Worm (Caenorhabditis elegans): ENCODE data around the gene cutl-12.

Gene cutl-12

DNA sequence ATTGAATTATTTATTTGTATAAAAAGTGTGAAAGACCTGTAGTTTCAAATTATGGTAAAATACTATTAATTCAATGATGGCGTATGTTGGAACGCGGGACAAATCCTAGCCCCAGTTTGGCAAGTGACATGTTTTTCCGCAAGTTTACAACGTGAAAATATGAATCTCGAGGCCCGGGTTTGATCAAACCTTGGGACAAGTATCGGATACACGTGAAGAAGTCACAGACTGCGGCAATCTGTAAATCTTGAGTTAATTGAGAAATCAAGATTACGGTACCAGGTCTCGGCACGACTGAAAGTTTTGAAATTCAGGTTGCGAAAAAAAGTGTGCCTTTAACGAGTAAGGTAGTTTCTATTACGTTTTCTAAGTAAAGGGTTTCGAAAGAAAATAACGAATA, 51.3 kb downstream of the cutl-12 start:
- TF ChIP-seq unc-30 (tag; optimal IDR thresholded peaks at IDR 0.05) (no peak), nhr-90 (tag; optimal IDR thresholded peaks at IDR 0.05; ENCODE audit: poor library complexity) (no peak), dsc-1 (tag; optimal IDR thresholded peaks at IDR 0.05) (no peak), aly-2 (tag; optimal IDR thresholded peaks at IDR 0.05) (no peak), zag-1 (tag; optimal IDR thresholded peaks at IDR 0.05) (no peak), xbp-1 (tag; optimal IDR thresholded peaks at IDR 0.05) (no peak), elt-3 (tag; optimal IDR thresholded peaks at IDR 0.05) (no peak), nhr-12 (tag; optimal IDR thresholded peaks at IDR 0.05) (no peak), mef-2 (tag; optimal IDR thresholded peaks at IDR 0.05) (no peak), fos-1 (tag; optimal IDR thresholded peaks at IDR 0.05) (no peak), vab-15 (tag; optimal IDR thresholded peaks at IDR 0.05) (no peak), ztf-4 (tag; optimal IDR thresholded peaks at IDR 0.05) (no peak), snu-23 (GFP tag; optimal IDR thresholded peaks at IDR 0.05) (no peak), ceh-82 (tag; optimal IDR thresholded peaks at IDR 0.05) (no peak)

DNA sequence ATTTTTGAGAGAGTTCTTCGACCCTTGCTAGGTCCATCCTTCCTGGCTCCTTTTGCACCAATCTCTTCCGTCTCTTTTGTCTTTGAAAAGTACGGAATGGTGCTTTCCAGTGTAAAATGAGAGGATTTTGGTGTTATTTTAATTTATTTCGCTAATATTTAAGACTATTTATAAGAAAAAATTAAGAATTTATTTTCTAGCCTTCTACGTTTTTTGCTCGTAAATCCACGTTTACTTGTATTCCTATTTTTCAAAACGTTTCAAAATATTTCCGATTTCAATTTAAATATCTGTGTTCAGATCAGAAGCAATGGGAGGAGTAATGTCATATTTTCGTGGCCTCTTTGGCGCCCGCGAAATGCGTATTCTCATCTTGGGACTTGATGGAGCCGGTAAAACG, 52.6 kb downstream of the cutl-12 start, which contains the start of gene arl-1:
Gene arl-1, plus strand, starts transcription at position 301 of the 400 bp plus-strand sequence.
- TF ChIP-seq nhr-11 (tag; optimal IDR thresholded peaks at IDR 0.05) (no peak), nhr-47 (tag; optimal IDR thresholded peaks at IDR 0.05) (no peak), tlp-1 (tag; optimal IDR thresholded peaks at IDR 0.05) (no peak), tbx-2 (tag; optimal IDR thresholded peaks at IDR 0.05) (no peak), nhr-84 (tag; optimal IDR thresholded peaks at IDR 0.05) (no peak), isw-1 (GFP tag; IDR thresholded peaks at IDR 0.05) (no peak)

All from whole organism, L1 larva.